Fruit fly (Drosophila melanogaster): ENCODE measurements around the gene Rab14.

Rab14 gene

DNA sequence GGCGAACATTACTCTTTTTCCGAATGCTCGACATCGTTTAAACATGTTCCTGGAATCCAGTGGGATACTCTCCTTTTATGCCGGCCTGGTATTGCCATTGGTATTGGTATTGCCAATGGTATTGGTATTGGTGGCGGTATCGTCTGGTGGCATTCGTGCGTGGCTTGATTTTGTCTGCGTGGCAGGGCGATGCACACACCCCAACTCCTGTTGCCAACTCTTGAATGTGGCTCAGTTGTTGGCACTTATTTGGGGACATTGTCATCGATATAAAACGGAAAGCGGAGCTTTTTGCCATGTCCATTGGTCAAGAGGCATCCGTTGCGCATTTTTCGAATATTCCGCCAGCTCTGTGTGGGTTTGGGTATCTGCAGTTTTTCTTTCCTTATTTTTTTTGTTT is 26.9 kb downstream of the Rab14 start:
- TF ChIP-seq pad (GFP tag; optimal IDR thresholded peaks at IDR 0.05) (no peak), CG7101 (tag; optimal IDR thresholded peaks at IDR 0.05) (no peak), CG33017 (tag; optimal IDR thresholded peaks at IDR 0.05) (no peak), CG11617 (GFP tag; optimal IDR thresholded peaks at IDR 0.05) (no peak), kay (GFP tag; ENCODE audit: borderline replicate concordance) (no peak), Mnt (GFP tag; optimal IDR thresholded peaks at IDR 0.05) (no peak), CG12768 (GFP tag; optimal IDR thresholded peaks at IDR 0.05) (no peak), toe (GFP tag; optimal IDR thresholded peaks at IDR 0.05) (no peak), tj (GFP tag; optimal IDR thresholded peaks at IDR 0.05) (no peak), CG7045 (GFP tag; optimal IDR thresholded peaks at IDR 0.05) (no peak), CG5204 (GFP tag; optimal IDR thresholded peaks at IDR 0.05) (no peak), Hr96 (GFP tag; optimal IDR thresholded peaks at IDR 0.05) (no peak), cic (GFP tag; optimal IDR thresholded peaks at IDR 0.05) (no peak)

DNA sequence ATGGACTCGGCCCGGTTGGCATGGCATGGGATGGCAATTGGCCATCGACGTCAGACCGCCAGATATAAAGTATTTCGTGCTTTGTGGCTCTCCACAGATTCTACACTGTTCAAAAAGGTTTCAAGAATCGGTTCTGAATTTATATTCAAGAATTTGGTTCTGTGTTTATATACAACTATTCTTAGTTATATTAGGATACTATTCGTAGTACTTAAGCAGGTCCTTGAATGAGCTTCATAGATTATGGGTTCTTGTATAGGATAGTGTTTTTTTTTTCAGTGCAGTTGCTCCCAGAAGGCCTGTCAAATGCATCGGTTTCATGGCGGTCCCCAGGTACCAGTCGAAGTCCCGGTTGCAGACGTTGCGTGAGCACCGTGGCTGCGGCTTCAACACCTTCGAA is 31.6 kb downstream of the Rab14 start:
- TF ChIP-seq bab1 (GFP tag; optimal IDR thresholded peaks at IDR 0.05) (no peak), Crg-1 (GFP tag; optimal IDR thresholded peaks at IDR 0.05) (no peak), Hr96 (GFP tag; optimal IDR thresholded peaks at IDR 0.05) (no peak)

- TF ChIP-seq Hr96 (GFP tag; optimal IDR thresholded peaks at IDR 0.05) (no peak), Crg-1 (GFP tag; optimal IDR thresholded peaks at IDR 0.05) (no peak), tj (GFP tag; optimal IDR thresholded peaks at IDR 0.05) (no peak), CG12768 (GFP tag; optimal IDR thresholded peaks at IDR 0.05) (no peak), CG33017 (tag; optimal IDR thresholded peaks at IDR 0.05) (no peak), toe (GFP tag; optimal IDR thresholded peaks at IDR 0.05) (no peak), bab1 (GFP tag; optimal IDR thresholded peaks at IDR 0.05) (no peak), pad (GFP tag; optimal IDR thresholded peaks at IDR 0.05) (no peak), cic (GFP tag; optimal IDR thresholded peaks at IDR 0.05) (no peak)
Observed at dm6 chr2L:14388448-14388847, 33.5 kb downstream of the Rab14 start.

DNA sequence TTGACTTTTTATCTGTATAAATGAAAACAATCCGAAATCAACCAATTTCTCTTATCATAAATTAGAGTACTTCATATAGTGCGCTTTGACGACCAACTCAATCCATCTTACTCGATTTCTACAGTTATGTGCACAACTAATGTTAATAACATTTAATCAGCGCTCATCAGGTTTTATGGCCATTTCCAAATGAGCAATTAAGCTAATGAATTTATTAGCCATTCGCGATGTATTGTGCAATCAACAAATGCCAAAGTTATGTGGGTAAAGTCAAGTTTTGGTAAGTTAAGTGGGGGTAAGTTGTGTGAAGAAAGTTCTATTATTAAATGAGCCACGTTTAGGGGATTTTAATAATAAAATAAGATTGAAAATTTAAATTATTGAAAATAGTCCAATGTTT is 38.6 kb downstream of the Rab14 start:
- TF ChIP-seq CG12768 (GFP tag; optimal IDR thresholded peaks at IDR 0.05) (no peak), Hr96 (GFP tag; optimal IDR thresholded peaks at IDR 0.05) (no peak), cnc (optimal IDR thresholded peaks at IDR 0.05) (no peak), kay (GFP tag; ENCODE audit: borderline replicate concordance) (peak; percentile 62), pad (GFP tag; optimal IDR thresholded peaks at IDR 0.05) (no peak)

- no peak for TF ChIP-seq CG1620 (GFP tag; optimal IDR thresholded peaks at IDR 0.05)
- peak; percentile 7 for TF ChIP-seq toe (GFP tag; optimal IDR thresholded peaks at IDR 0.05)
- TF ChIP-seq Mnt (GFP tag; optimal IDR thresholded peaks at IDR 0.05) = no peak
- no peak for TF ChIP-seq CG12768 (GFP tag; optimal IDR thresholded peaks at IDR 0.05)
- peak; percentile 36 for TF ChIP-seq CG14711 (tag; optimal IDR thresholded peaks at IDR 0.05)
- TF ChIP-seq CG5204 (GFP tag; optimal IDR thresholded peaks at IDR 0.05) = peak; percentile 35
- no peak for TF ChIP-seq ovo (GFP tag; optimal IDR thresholded peaks at IDR 0.05)
- peak; percentile 43 for TF ChIP-seq pad (GFP tag; optimal IDR thresholded peaks at IDR 0.05)
- no peak for TF ChIP-seq Crg-1 (GFP tag; optimal IDR thresholded peaks at IDR 0.05)
- TF ChIP-seq bab1 (GFP tag; optimal IDR thresholded peaks at IDR 0.05) = peak; percentile 11
- peak; percentile 60 for TF ChIP-seq tj (GFP tag; optimal IDR thresholded peaks at IDR 0.05)
- TF ChIP-seq CG7045 (GFP tag; optimal IDR thresholded peaks at IDR 0.05) = peak; percentile 35
- TF ChIP-seq cic (GFP tag; optimal IDR thresholded peaks at IDR 0.05) = peak; percentile 58
- TF ChIP-seq CG7101 (tag; optimal IDR thresholded peaks at IDR 0.05) = peak; percentile 59
- TF ChIP-seq kay (GFP tag; ENCODE audit: borderline replicate concordance) = no peak
- TF ChIP-seq Clk (GFP tag; optimal IDR thresholded peaks at IDR 0.05) = peak; percentile 24
- peak; percentile 41 for TF ChIP-seq Hr96 (GFP tag; optimal IDR thresholded peaks at IDR 0.05)
- no peak for TF ChIP-seq cnc (optimal IDR thresholded peaks at IDR 0.05)
- peak; percentile 61 for TF ChIP-seq CG11617 (GFP tag; optimal IDR thresholded peaks at IDR 0.05)
- TF ChIP-seq CG33017 (tag; optimal IDR thresholded peaks at IDR 0.05) = peak; percentile 48
Observed at dm6 chr2L:14394298-14395064, 39.5 kb downstream of the Rab14 start.

DNA sequence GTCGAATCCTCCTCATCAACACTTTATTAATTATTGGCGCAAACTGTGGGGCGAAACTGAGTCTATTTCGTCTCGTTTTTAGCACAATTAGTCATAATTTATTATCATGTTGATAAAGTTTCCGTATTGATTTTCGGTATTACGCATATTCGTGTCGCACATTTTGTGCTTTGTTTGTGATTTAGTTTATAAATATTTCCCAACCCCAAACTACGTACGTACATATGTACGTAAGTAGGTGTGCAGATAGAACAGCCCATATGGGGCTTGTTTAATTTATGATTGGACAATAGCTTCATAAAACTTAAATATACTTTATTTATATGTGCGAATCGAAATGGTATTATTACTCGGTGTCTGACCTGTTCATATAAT is 40.1 kb downstream of the Rab14 start:
- TF ChIP-seq toe (GFP tag; optimal IDR thresholded peaks at IDR 0.05) (no peak), CG7045 (GFP tag; optimal IDR thresholded peaks at IDR 0.05) (no peak), CG7101 (tag; optimal IDR thresholded peaks at IDR 0.05) (no peak), Hr96 (GFP tag; optimal IDR thresholded peaks at IDR 0.05) (no peak), kay (GFP tag; ENCODE audit: borderline replicate concordance) (no peak), CG11617 (GFP tag; optimal IDR thresholded peaks at IDR 0.05) (no peak), CG14711 (tag; optimal IDR thresholded peaks at IDR 0.05) (no peak), CG33017 (tag; optimal IDR thresholded peaks at IDR 0.05) (no peak), Mnt (GFP tag; optimal IDR thresholded peaks at IDR 0.05) (no peak), CG12768 (GFP tag; optimal IDR thresholded peaks at IDR 0.05) (no peak), Crg-1 (GFP tag; optimal IDR thresholded peaks at IDR 0.05) (no peak), cnc (optimal IDR thresholded peaks at IDR 0.05) (no peak), CG5204 (GFP tag; optimal IDR thresholded peaks at IDR 0.05) (no peak), pad (GFP tag; optimal IDR thresholded peaks at IDR 0.05) (no peak), tj (GFP tag; optimal IDR thresholded peaks at IDR 0.05) (no peak), bab1 (GFP tag; optimal IDR thresholded peaks at IDR 0.05) (no peak)

dm6 chr2L:14396263-14396662 is 41.3 kb downstream of the Rab14 start:
- TF ChIP-seq pad (GFP tag; optimal IDR thresholded peaks at IDR 0.05) (no peak), tj (GFP tag; optimal IDR thresholded peaks at IDR 0.05) (no peak), Clk (GFP tag; optimal IDR thresholded peaks at IDR 0.05) (no peak), cnc (optimal IDR thresholded peaks at IDR 0.05) (no peak), CG14711 (tag; optimal IDR thresholded peaks at IDR 0.05) (no peak)

Data from whole organism, adult.